Worm (Caenorhabditis elegans): ENCODE data around the gene cyp-34A6.

DNA sequence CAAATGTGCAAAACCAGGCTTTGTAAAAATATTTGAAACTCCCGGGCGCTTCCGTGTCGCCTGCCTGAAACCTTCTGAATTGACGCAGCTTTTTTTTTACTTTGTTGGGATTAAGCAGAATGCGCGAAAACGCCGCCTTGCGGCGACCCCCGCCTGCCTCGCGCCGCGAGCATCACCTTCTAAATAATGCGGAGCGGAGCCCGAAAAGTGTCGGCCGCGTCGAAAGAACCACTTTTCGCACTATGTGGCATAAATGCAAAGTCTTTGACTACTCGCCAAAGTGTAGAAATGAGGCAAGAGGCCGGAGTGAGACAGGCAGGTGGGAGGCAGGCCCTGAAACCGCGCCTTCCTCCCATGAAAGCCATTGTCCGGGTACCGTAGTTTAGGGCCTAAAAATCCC lies 48.0 kb downstream of the cyp-34A6 start:
- TF ChIP-seq T22C8.4 (GFP tag; IDR thresholded peaks at IDR 0.05) (no peak), tab-1 (GFP tag; IDR thresholded peaks at IDR 0.05) (no peak)

All from whole organism, midembryonic.